Fruit fly (Drosophila melanogaster) whole organism, embryonic: ENCODE results near the gene CG31974.
A peak's percentile ranks its signal among the peaks of the same experiment; 100 is the strongest.

Source experiments
- B-H2 ChIP-seq: fragments of 200-800 bp; sonication (Bioruptor generic); optimal IDR thresholded peaks from 2 replicates; lab custom pipeline; 2018; ENCODE audit warnings: missing biosample characterization, mild to moderate bottlenecking, missing genetic modification characterization
- Blimp-1 ChIP-seq: fragments of 200-800 bp; sonication (Bioruptor generic); optimal IDR thresholded peaks from 3 replicates; lab custom pipeline; 2018; ENCODE audit warnings: missing biosample characterization, missing genetic modification characterization, mild to moderate bottlenecking, moderate library complexity, missing genetic modification reagents
- CG10543 ChIP-seq: fragments of 200-800 bp; sonication (Bioruptor generic); optimal IDR thresholded peaks from 3 replicates; lab custom pipeline; 2017; ENCODE audit warnings: missing biosample characterization, mild to moderate bottlenecking, missing genetic modification characterization, moderate library complexity
- CG11247 ChIP-seq: fragments of 200-800 bp; sonication (Bioruptor generic); IDR thresholded peaks from 2 replicates; pipeline ENCODE4 v1.3.6; 2022; ENCODE audit warnings: missing biosample characterization, missing genetic modification characterization
- CG11398 ChIP-seq: fragments of 200-800 bp; sonication (Bioruptor generic); optimal IDR thresholded peaks from 2 replicates; lab custom pipeline; 2016; ENCODE audit warnings: missing biosample characterization, missing genetic modification characterization
- CG12104 ChIP-seq: fragments of 200-800 bp; sonication (Bioruptor generic); optimal IDR thresholded peaks from 3 replicates; lab custom pipeline; 2016; ENCODE audit warnings: missing biosample characterization, missing genetic modification characterization
- CG12299 ChIP-seq: fragments of 200-800 bp; sonication (Bioruptor generic); optimal IDR thresholded peaks from 2 replicates; lab custom pipeline; 2018; ENCODE audit warnings: missing biosample characterization, mild to moderate bottlenecking, missing genetic modification characterization
- CG13894 ChIP-seq: fragments of 200-800 bp; sonication (Bioruptor generic); optimal IDR thresholded peaks from 3 replicates; lab custom pipeline; 2018; ENCODE audit warnings: missing biosample characterization, mild to moderate bottlenecking, missing genetic modification characterization, moderate library complexity
- CG14050 ChIP-seq: fragments of 200-800 bp; sonication (Bioruptor generic); IDR thresholded peaks from 3 replicates; pipeline ENCODE4 v1.3.6; 2022; ENCODE audit warnings: missing biosample characterization, missing genetic modification characterization
- CG15514 ChIP-seq: fragments of 200-800 bp; sonication (Bioruptor generic); optimal IDR thresholded peaks from 3 replicates; lab custom pipeline; 2017; ENCODE audit warnings: missing biosample characterization, missing genetic modification characterization, mild to moderate bottlenecking, moderate library complexity, missing genetic modification reagents
- CG16815 ChIP-seq: fragments of 200-800 bp; sonication (Bioruptor generic); optimal IDR thresholded peaks from 3 replicates; lab custom pipeline; 2017; ENCODE audit warnings: missing biosample characterization, mild to moderate bottlenecking, missing genetic modification characterization
- CG18262 ChIP-seq: fragments of 200-800 bp; optimal IDR thresholded peaks from 3 replicates; lab custom pipeline; 2019; ENCODE audit warnings: missing biosample characterization, mild to moderate bottlenecking, missing genetic modification characterization, moderate library complexity
- CG2202 ChIP-seq: fragments of 200-800 bp; sonication (Bioruptor generic); optimal IDR thresholded peaks from 2 replicates; lab custom pipeline; 2018; ENCODE audit warnings: missing biosample characterization, mild to moderate bottlenecking, missing genetic modification characterization
- CG2678 ChIP-seq: fragments of 200-800 bp; sonication (Bioruptor generic); optimal IDR thresholded peaks from 3 replicates; lab custom pipeline; 2019; ENCODE audit warnings: missing biosample characterization, mild to moderate bottlenecking, missing genetic modification characterization, moderate library complexity
- CG30020 ChIP-seq: fragments of 200-800 bp; optimal IDR thresholded peaks from 2 replicates; lab custom pipeline; 2019; ENCODE audit warnings: missing biosample characterization, mild to moderate bottlenecking, missing genetic modification characterization, moderate library complexity
- CG34376 ChIP-seq: fragments of 200-800 bp; sonication (Bioruptor generic); optimal IDR thresholded peaks from 2 replicates; lab custom pipeline; 2018; ENCODE audit warnings: missing biosample characterization, mild to moderate bottlenecking, missing genetic modification characterization
- CG3995 ChIP-seq: fragments of 200-800 bp; sonication (Bioruptor generic); optimal IDR thresholded peaks from 3 replicates; lab custom pipeline; 2016; ENCODE audit warnings: missing biosample characterization, missing genetic modification characterization
- CG7271 ChIP-seq: fragments of 200-800 bp; sonication (Bioruptor generic); optimal IDR thresholded peaks from 2 replicates; lab custom pipeline; 2018; ENCODE audit warnings: missing biosample characterization, mild to moderate bottlenecking, missing genetic modification characterization, moderate library complexity
- CG7745 ChIP-seq: fragments of 200-800 bp; sonication (Bioruptor generic); optimal IDR thresholded peaks from 2 replicates; lab custom pipeline; 2018; ENCODE audit warnings: missing biosample characterization, mild to moderate bottlenecking, missing genetic modification characterization, moderate library complexity
- CG8290 ChIP-seq, 3 experiments: fragments of 200-800 bp; sonication (Bioruptor generic); optimal IDR thresholded peaks; 2 replicates each; lab custom pipeline; 2016 to 2019; ENCODE audit warnings: missing biosample characterization in 3 of 3, missing genetic modification characterization in 3 of 3, mild to moderate bottlenecking in 2 of 3, moderate library complexity in 1 of 3
- CG8388 ChIP-seq: fragments of 200-800 bp; sonication (Bioruptor generic); optimal IDR thresholded peaks from 2 replicates; lab custom pipeline; 2019; ENCODE audit warnings: missing biosample characterization, mild to moderate bottlenecking, missing genetic modification characterization, moderate library complexity
- CG9932 ChIP-seq: fragments of 200-800 bp; sonication (Bioruptor generic); IDR thresholded peaks from 2 replicates; pipeline ENCODE4 v1.3.6; 2022; ENCODE audit warnings: missing biosample characterization, missing genetic modification characterization
- Dek ChIP-seq: fragments of 200-800 bp; sonication (Bioruptor generic); optimal IDR thresholded peaks from 3 replicates; lab custom pipeline; 2019; ENCODE audit warnings: missing biosample characterization, mild to moderate bottlenecking, missing genetic modification characterization, moderate library complexity
- Doc3 ChIP-seq: fragments of 200-800 bp; sonication (Bioruptor generic); IDR thresholded peaks from 3 replicates; pipeline ENCODE4 v1.3.6; 2022; ENCODE audit warnings: missing biosample characterization, missing genetic modification characterization; ENCODE audit not compliant: partially characterized antibody
- Elba2 ChIP-seq: fragments of 200-800 bp; sonication (Bioruptor generic); optimal IDR thresholded peaks from 3 replicates; lab custom pipeline; 2016; ENCODE audit warnings: missing biosample characterization, missing genetic modification characterization
- Hmr ChIP-seq: fragments of 200-800 bp; sonication (Bioruptor generic); optimal IDR thresholded peaks from 3 replicates; lab custom pipeline; 2017; ENCODE audit warnings: mild to moderate bottlenecking, missing biosample characterization, missing genetic modification reagents, missing genetic modification characterization
- Kr ChIP-seq: fragments of 200-800 bp; sonication (Bioruptor generic); optimal IDR thresholded peaks from 2 replicates; lab custom pipeline; 2017; ENCODE audit warnings: missing biosample characterization, mild to moderate bottlenecking, missing genetic modification characterization
- Mad ChIP-seq: fragments of 200-800 bp; sonication (Bioruptor generic); optimal IDR thresholded peaks from 2 replicates; lab custom pipeline; 2016; ENCODE audit warnings: missing biosample characterization, missing genetic modification characterization
- Med ChIP-seq: fragments of 200-800 bp; sonication (Bioruptor generic); peaks from one replicate; lab custom pipeline; 2016; ENCODE audit warnings: missing biosample characterization, missing genetic modification characterization, mild to moderate bottlenecking, inconsistent platforms, moderate library complexity
- Mrtf ChIP-seq: fragments of 200-800 bp; sonication (Bioruptor generic); IDR thresholded peaks from 3 replicates; pipeline ENCODE4 v1.3.6; 2022; ENCODE audit warnings: missing biosample characterization, missing genetic modification characterization
- NC2β ChIP-seq: fragments of 200-800 bp; sonication (Bioruptor generic); optimal IDR thresholded peaks from 2 replicates; lab custom pipeline; 2016; ENCODE audit warnings: missing biosample characterization, missing genetic modification characterization
- Poxn ChIP-seq: fragments of 200-800 bp; sonication (Bioruptor generic); IDR thresholded peaks from 2 replicates; pipeline ENCODE4 v1.3.6; 2022; ENCODE audit warnings: missing biosample characterization, missing genetic modification characterization
- Spps ChIP-seq: fragments of 200-800 bp; sonication (Bioruptor generic); optimal IDR thresholded peaks from 2 replicates; lab custom pipeline; 2018; ENCODE audit warnings: missing biosample characterization, mild to moderate bottlenecking, missing genetic modification characterization
- Sry-δ ChIP-seq: fragments of 200-800 bp; sonication (Bioruptor generic); optimal IDR thresholded peaks from 2 replicates; lab custom pipeline; 2016; ENCODE audit warnings: missing biosample characterization, missing genetic modification characterization
- ato ChIP-seq: fragments of 200-800 bp; sonication (Bioruptor generic); IDR thresholded peaks from 2 replicates; pipeline ENCODE4 v1.3.6; 2022; ENCODE audit warnings: missing biosample characterization, missing genetic modification characterization; ENCODE audit not compliant: partially characterized antibody
- bigmax ChIP-seq: fragments of 200-800 bp; sonication (Bioruptor generic); optimal IDR thresholded peaks from 2 replicates; lab custom pipeline; 2018; ENCODE audit warnings: missing biosample characterization, mild to moderate bottlenecking, missing genetic modification characterization
- btn ChIP-seq: fragments of 200-800 bp; sonication (Bioruptor generic); optimal IDR thresholded peaks from 2 replicates; lab custom pipeline; 2016; ENCODE audit warnings: missing biosample characterization, missing genetic modification characterization
- caup ChIP-seq: fragments of 200-800 bp; sonication (Bioruptor generic); optimal IDR thresholded peaks from 3 replicates; lab custom pipeline; 2017; ENCODE audit warnings: missing biosample characterization, mild to moderate bottlenecking, missing genetic modification characterization, moderate library complexity; ENCODE audit not compliant: severe bottlenecking
- chn ChIP-seq: fragments of 200-800 bp; sonication (Bioruptor generic); optimal IDR thresholded peaks from 2 replicates; lab custom pipeline; 2016; ENCODE audit warnings: missing biosample characterization, missing genetic modification characterization
- ewg ChIP-seq: fragments of 200-800 bp; sonication (Bioruptor generic); optimal IDR thresholded peaks from 3 replicates; lab custom pipeline; 2017; ENCODE audit warnings: mild to moderate bottlenecking, missing biosample characterization, missing genetic modification reagents, missing genetic modification characterization
- fd102C ChIP-seq: fragments of 200-800 bp; sonication (Bioruptor generic); optimal IDR thresholded peaks from 2 replicates; lab custom pipeline; 2018; ENCODE audit warnings: missing biosample characterization, mild to moderate bottlenecking, missing genetic modification characterization, moderate library complexity
- inv ChIP-seq: fragments of 200-800 bp; sonication (Bioruptor generic); IDR thresholded peaks from 2 replicates; pipeline ENCODE4 v1.3.6; 2022; ENCODE audit warnings: missing biosample characterization, missing genetic modification characterization; ENCODE audit not compliant: partially characterized antibody
- kni ChIP-seq: fragments of 200-800 bp; sonication (Bioruptor generic); optimal IDR thresholded peaks from 3 replicates; lab custom pipeline; 2017; ENCODE audit warnings: mild to moderate bottlenecking, missing biosample characterization, missing genetic modification reagents, missing genetic modification characterization
- lilli ChIP-seq: fragments of 200-800 bp; sonication (Bioruptor generic); optimal IDR thresholded peaks from 3 replicates; lab custom pipeline; 2016; ENCODE audit warnings: missing biosample characterization, missing genetic modification characterization
- lola ChIP-seq, 3 experiments: fragments of >200 bp in 2 of 3; fragments of 200-800 bp in 1 of 3; sonication (Bioruptor generic) in 1 of 3; optimal IDR thresholded peaks; 2 replicates each; lab custom pipeline; 2017 to 2019; ENCODE audit warnings: missing biosample characterization in 3 of 3, missing genetic modification characterization in 3 of 3, mild to moderate bottlenecking in 1 of 3, moderate library complexity in 1 of 3
- maf-S ChIP-seq: fragments of 200-800 bp; sonication (Bioruptor generic); optimal IDR thresholded peaks from 2 replicates; lab custom pipeline; 2016; ENCODE audit warnings: missing biosample characterization, missing genetic modification characterization
- nerfin-1 ChIP-seq: fragments of 200-800 bp; sonication (Bioruptor generic); optimal IDR thresholded peaks from 3 replicates; lab custom pipeline; 2019; ENCODE audit warnings: missing biosample characterization, mild to moderate bottlenecking, missing genetic modification characterization, moderate library complexity
- nom ChIP-seq: fragments of 200-800 bp; sonication (Bioruptor generic); optimal IDR thresholded peaks from 2 replicates; lab custom pipeline; 2017; ENCODE audit warnings: missing biosample characterization, missing genetic modification characterization, mild to moderate bottlenecking, moderate library complexity, missing genetic modification reagents
- p53 ChIP-seq: fragments of 200-800 bp; sonication (Bioruptor generic); optimal IDR thresholded peaks from 2 replicates; lab custom pipeline; 2016; ENCODE audit warnings: missing biosample characterization, missing genetic modification characterization
- pzg ChIP-seq: fragments of 200-800 bp; sonication (Bioruptor generic); optimal IDR thresholded peaks from 3 replicates; lab custom pipeline; 2018; ENCODE audit warnings: missing biosample characterization, mild to moderate bottlenecking, missing genetic modification characterization, moderate library complexity
- unc-4 ChIP-seq: fragments of 200-800 bp; sonication (Bioruptor generic); IDR thresholded peaks from 2 replicates; pipeline ENCODE4 v1.3.6; 2022; ENCODE audit warnings: missing biosample characterization, missing genetic modification characterization; ENCODE audit not compliant: partially characterized antibody

The CG31974 gene

dm6 chr2L:155215-155712 is 12.4 kb upstream of the CG31974 start, which contains the start of gene Pus10 (continued):
- TF ChIP-seq maf-S (GFP tag; lab: Kevin White, UChicago) (no peak), CG8388 (GFP tag; lab: Kevin White, UChicago) (no peak), CG9932 (GFP tag; lab: Robert Waterston, UW) (no peak), CG2678 (no peak), CG16815 (no peak), Spps (tag; lab: Kevin White, UChicago) (no peak), nerfin-1 (peak; percentile 61), nom (GFP tag; lab: Kevin White, UChicago) (peak; percentile 21), Dek (no peak), Hmr (GFP tag; lab: Kevin White, UChicago) (peak; percentile 9), CG10543 (GFP tag; lab: Kevin White, UChicago) (peak; percentile 9), Mad (GFP tag; lab: Kevin White, UChicago) (no peak), caup (peak; percentile 16), lola (GFP tag; optimal IDR thresholded peaks at IDR 0.05; lab: Kevin White, UChicago) (no peak), CG30020 (no peak), unc-4 (GFP tag; lab: Robert Waterston, UW) (no peak), Blimp-1 (GFP tag; lab: Kevin White, UChicago) (no peak), Med (GFP tag; lab: Kevin White, UChicago) (peak; percentile 85), CG7745 (tag; lab: Kevin White, UChicago) (peak; percentile 15), CG2202 (tag; lab: Kevin White, UChicago) (no peak), B-H2 (peak; percentile 68), CG34376 (GFP tag; lab: Kevin White, UChicago) (no peak), lilli (GFP tag; lab: Kevin White, UChicago) (peak; percentile 18), CG12104 (no peak), CG11398 (GFP tag; lab: Kevin White, UChicago) (no peak), CG3995 (GFP tag; lab: Kevin White, UChicago) (no peak), btn (no peak), CG12299 (tag; lab: Kevin White, UChicago) (no peak), Mrtf (GFP tag; lab: Robert Waterston, UW) (no peak), ato (no peak), Sry-δ (GFP tag; lab: Kevin White, UChicago) (peak; percentile 40), CG14050 (GFP tag; lab: Robert Waterston, UW) (no peak), chn (GFP tag; lab: Kevin White, UChicago) (peak; percentile 47), pzg (GFP tag; lab: Kevin White, UChicago) (peak; percentile 50), Poxn (GFP tag; lab: Robert Waterston, UW) (no peak), CG11247 (no peak), inv (GFP tag; lab: Robert Waterston, UW) (no peak)

DNA sequence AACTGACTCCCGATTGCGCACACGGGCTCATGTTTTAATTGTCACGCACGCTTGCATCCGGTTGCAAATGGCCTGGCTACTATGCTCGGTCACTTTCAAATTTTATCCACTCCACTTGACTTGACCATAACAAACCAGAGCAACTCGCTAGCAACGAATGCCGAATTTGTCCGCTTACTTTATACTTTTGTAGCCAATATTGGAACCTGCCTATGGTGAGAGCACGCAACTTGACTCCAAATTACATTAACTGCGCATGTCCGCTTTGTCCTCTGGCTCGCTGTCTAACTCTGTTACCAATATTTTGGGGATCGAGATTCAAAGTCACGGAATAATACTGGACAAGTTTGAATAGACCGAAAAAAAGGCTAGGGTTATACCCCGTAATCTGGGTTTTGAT is 10.3 kb upstream of the CG31974 start, which contains the start of gene CG42399:
Gene CG42399 (minus strand): TSS at position 159 of the 400 bp plus-strand sequence.
- TF ChIP-seq Doc3 (GFP tag; lab: Robert Waterston, UW) (no peak), ewg (GFP tag; lab: Kevin White, UChicago) (peak; percentile 86), kni (peak; percentile 25), CG13894 (tag; lab: Kevin White, UChicago) (peak; percentile 23), p53 (GFP tag; lab: Kevin White, UChicago) (no peak), CG8290 (GFP tag; optimal IDR thresholded peaks at IDR 0.05; lab: Kevin White, UChicago) (no peak), CG8290 (tag; optimal IDR thresholded peaks at IDR 0.05; lab: Kevin White, UChicago) (no peak), CG15514 (GFP tag; lab: Kevin White, UChicago) (peak; percentile 58), Kr (GFP tag; lab: Kevin White, UChicago) (no peak), bigmax (GFP tag; lab: Kevin White, UChicago) (no peak), fd102C (GFP tag; lab: Kevin White, UChicago) (no peak), Elba2 (GFP tag; lab: Kevin White, UChicago) (no peak), NC2β (GFP tag; lab: Kevin White, UChicago) (no peak), CG3995 (GFP tag; lab: Kevin White, UChicago) (peak; percentile 36), CG18262 (tag; lab: Kevin White, UChicago) (no peak), CG7271 (tag; lab: Kevin White, UChicago) (no peak)
